Fruit fly (Drosophila melanogaster) whole organism, pupa: ENCODE results near the gene CG5793.
A peak's percentile ranks its signal among the peaks of the same experiment; 100 is the strongest.

Experiments
- CG15710 ChIP-seq: fragments of 200-800 bp; sonication (Bioruptor generic); optimal IDR thresholded peaks from 2 replicates; lab custom pipeline; 2018; ENCODE audit warnings: missing biosample characterization, mild to moderate bottlenecking, missing genetic modification characterization, moderate library complexity
- CG34367 ChIP-seq: fragments of 200-800 bp; sonication (Bioruptor generic); optimal IDR thresholded peaks from 2 replicates; lab custom pipeline; 2018; ENCODE audit warnings: missing biosample characterization, mild to moderate bottlenecking, missing genetic modification characterization
- CG4496 ChIP-seq: fragments of 200-800 bp; sonication (Bioruptor generic); IDR thresholded peaks from 3 replicates; pipeline ENCODE4 v1.3.6; 2022; ENCODE audit warnings: missing biosample characterization, missing genetic modification characterization
- CG8159 ChIP-seq: fragments of 200-800 bp; sonication (Bioruptor generic); optimal IDR thresholded peaks from 3 replicates; lab custom pipeline; 2018; ENCODE audit warnings: missing biosample characterization, mild to moderate bottlenecking, missing genetic modification characterization, moderate library complexity
- CG8301 ChIP-seq: fragments of 200-800 bp; sonication (Bioruptor generic); optimal IDR thresholded peaks from 2 replicates; lab custom pipeline; 2018; ENCODE audit warnings: missing biosample characterization, mild to moderate bottlenecking, missing genetic modification characterization
- CG9948 ChIP-seq: fragments of 200-800 bp; sonication (Bioruptor generic); optimal IDR thresholded peaks from 2 replicates; lab custom pipeline; 2018; ENCODE audit warnings: missing biosample characterization, mild to moderate bottlenecking, missing genetic modification characterization, moderate library complexity
- EcR ChIP-seq: fragments of 200-800 bp; sonication (Bioruptor generic); optimal IDR thresholded peaks from 3 replicates; lab custom pipeline; 2019; ENCODE audit warnings: missing biosample characterization, missing genetic modification characterization, mild to moderate bottlenecking, moderate library complexity, missing genetic modification reagents
- Pif1A ChIP-seq: fragments of 200-800 bp; sonication (Bioruptor generic); optimal IDR thresholded peaks from 3 replicates; lab custom pipeline; 2016; ENCODE audit warnings: missing biosample characterization, missing genetic modification characterization
- rn ChIP-seq: fragments of 200-800 bp; sonication (Bioruptor generic); IDR thresholded peaks from 2 replicates; pipeline ENCODE4 v1.3.6; 2022; ENCODE audit warnings: missing biosample characterization, missing genetic modification characterization

- TF ChIP-seq rn (GFP tag; lab: Robert Waterston, UW) = no peak
- TF ChIP-seq CG9948 (tag; lab: Kevin White, UChicago) = no peak
- TF ChIP-seq CG4496 (GFP tag; lab: Robert Waterston, UW) = no peak
- no peak for TF ChIP-seq Pif1A (GFP tag; lab: Kevin White, UChicago)
- no peak for TF ChIP-seq CG8301 (tag; lab: Kevin White, UChicago)
- TF ChIP-seq CG15710 (tag; lab: Kevin White, UChicago) = no peak
- TF ChIP-seq CG8159 = no peak
- TF ChIP-seq CG34367 = no peak
- TF ChIP-seq EcR (GFP tag; lab: Kevin White, UChicago) = peak; percentile 96
Observed at dm6 chr3R:21124225-21124624, 3.1 kb upstream of the CG5793 start.
